Worm (Caenorhabditis elegans) whole organism, midembryonic: Measurements from ENCODE around the gene nnt-1.

ENCODE experiments used
- T22C8.4 ChIP-seq: fragments of 200-800 bp; sonication (Bioruptor generic); IDR thresholded peaks from 2 replicates; pipeline ENCODE4 v1.3.6; 2022; ENCODE audit warnings: missing genetic modification characterization, missing compliant biosample characterization
- cog-1 ChIP-seq: sonication (generic microtip); optimal IDR thresholded peaks from 2 replicates; lab custom pipeline; 2016; ENCODE audit warnings: missing genetic modification characterization, missing compliant biosample characterization
- flt-1 ChIP-seq: fragments of 200-800 bp; sonication (Bioruptor generic); IDR thresholded peaks from 2 replicates; pipeline ENCODE4 v1.3.6; 2022; ENCODE audit warnings: missing genetic modification characterization, missing compliant biosample characterization
- klf-2 ChIP-seq: fragments of 200-800 bp; sonication (Bioruptor generic); conservative IDR thresholded peaks from 2 replicates; pipeline ENCODE4 v1.3.6; 2022; ENCODE audit warnings: missing genetic modification reagents, missing genetic modification characterization, missing compliant biosample characterization
- med-1 ChIP-seq: sonication (generic microtip); optimal IDR thresholded peaks from 2 replicates; lab custom pipeline; 2017; ENCODE audit warnings: missing genetic modification characterization, mild to moderate bottlenecking, missing compliant biosample characterization, antibody characterized with exemption, missing genetic modification reagents; ENCODE audit not compliant: insufficient read depth
- ref-1 ChIP-seq: fragments of 200-800 bp; sonication (Bioruptor generic); conservative IDR thresholded peaks from 2 replicates; pipeline ENCODE4 v1.3.6; 2022; ENCODE audit warnings: missing genetic modification reagents, missing genetic modification characterization, missing compliant biosample characterization
- tab-1 ChIP-seq: fragments of 200-800 bp; sonication (Bioruptor generic); IDR thresholded peaks from 2 replicates; pipeline ENCODE4 v1.3.6; 2022; ENCODE audit warnings: missing genetic modification characterization, missing compliant biosample characterization
- ztf-23 ChIP-seq: fragments of 200-800 bp; sonication (Bioruptor generic); IDR thresholded peaks from 2 replicates; pipeline ENCODE4 v1.3.6; 2022; ENCODE audit warnings: missing genetic modification reagents, missing genetic modification characterization, missing compliant biosample characterization
- ztf-29 ChIP-seq: fragments of 200-800 bp; sonication (Bioruptor generic); IDR thresholded peaks from 2 replicates; pipeline ENCODE4 v1.3.6; 2022; ENCODE audit warnings: missing genetic modification reagents, missing genetic modification characterization, missing compliant biosample characterization

The nnt-1 gene

ce11 chrX:6115502-6115901 lies 6.6 kb upstream of the nnt-1 start, which contains the start of gene C15H9.3:
TSS of gene C15H9.3 (plus strand) at chrX:6115802.
- no peak for TF ChIP-seq ztf-23
- TF ChIP-seq T22C8.4 (GFP tag; lab: Robert Waterston, UW): no peak
- no peak for TF ChIP-seq flt-1 (GFP tag; lab: Robert Waterston, UW)
- TF ChIP-seq cog-1: no peak
- TF ChIP-seq ref-1: no peak
- no peak for TF ChIP-seq tab-1 (GFP tag; lab: Robert Waterston, UW)
- TF ChIP-seq klf-2: no peak
- TF ChIP-seq med-1: no peak
- no peak for TF ChIP-seq ztf-29 (GFP tag; lab: Robert Waterston, UW)

ce11 chrX:6118086-6118825 lies 3.9 kb upstream of the nnt-1 start, which contains the start of gene C15H9.2:
TSS of gene C15H9.2 (plus strand) at chrX:6118526.
- TF ChIP-seq ztf-23: no peak
- no peak for TF ChIP-seq ref-1
- TF ChIP-seq cog-1: no peak
- no peak for TF ChIP-seq klf-2
- TF ChIP-seq med-1: no peak
- TF ChIP-seq tab-1 (GFP tag; lab: Robert Waterston, UW): no peak
- TF ChIP-seq T22C8.4 (GFP tag; lab: Robert Waterston, UW): no peak
- TF ChIP-seq ztf-29 (GFP tag; lab: Robert Waterston, UW): no peak
- TF ChIP-seq flt-1 (GFP tag; lab: Robert Waterston, UW): no peak

- no peak for TF ChIP-seq med-1
- no peak for TF ChIP-seq ref-1
- TF ChIP-seq klf-2: no peak
- no peak for TF ChIP-seq ztf-29 (GFP tag; lab: Robert Waterston, UW)
- no peak for TF ChIP-seq ztf-23
- no peak for TF ChIP-seq flt-1 (GFP tag; lab: Robert Waterston, UW)
- no peak for TF ChIP-seq cog-1
- TF ChIP-seq tab-1 (GFP tag; lab: Robert Waterston, UW): no peak
- no peak for TF ChIP-seq T22C8.4 (GFP tag; lab: Robert Waterston, UW)
Measured at ce11 chrX:6121279-6121678, 832 bp upstream of the nnt-1 start.

- no peak for TF ChIP-seq ztf-29 (GFP tag; lab: Robert Waterston, UW)
- TF ChIP-seq med-1: no peak
- TF ChIP-seq T22C8.4 (GFP tag; lab: Robert Waterston, UW): no peak
- TF ChIP-seq klf-2: no peak
- no peak for TF ChIP-seq cog-1
- no peak for TF ChIP-seq ref-1
- TF ChIP-seq tab-1 (GFP tag; lab: Robert Waterston, UW): no peak
- no peak for TF ChIP-seq ztf-23
- TF ChIP-seq flt-1 (GFP tag; lab: Robert Waterston, UW): no peak
Measured at ce11 chrX:6128225-6128686, 6.1 kb downstream of the nnt-1 start, which contains the start of gene C15H9.9. TSS of gene C15H9.9 (minus strand) at chrX:6128275.

- TF ChIP-seq tab-1 (GFP tag; lab: Robert Waterston, UW) (no peak), cog-1 (no peak), flt-1 (GFP tag; lab: Robert Waterston, UW) (no peak), ztf-23 (no peak), med-1 (no peak), klf-2 (no peak), T22C8.4 (GFP tag; lab: Robert Waterston, UW) (no peak), ztf-29 (GFP tag; lab: Robert Waterston, UW) (no peak), ref-1 (no peak)
Measured at ce11 chrX:6128773-6129172, 6.7 kb downstream of the nnt-1 start.

- TF ChIP-seq ztf-23 (0 out of 2 replicates have a peak, but pooled peaks have one; percentile 29), klf-2 (no peak)
Measured at ce11 chrX:6129277-6129676, 7.2 kb downstream of the nnt-1 start.

ce11 chrX:6134423-6134822 lies 12.3 kb downstream of the nnt-1 start:
- TF ChIP-seq T22C8.4 (GFP tag; lab: Robert Waterston, UW): no peak
- TF ChIP-seq flt-1 (GFP tag; lab: Robert Waterston, UW): 0 out of 2 replicates have a peak, but pooled peaks have one; percentile 34

ce11 chrX:6138243-6138642 lies 16.1 kb downstream of the nnt-1 start, which contains the start of gene Y72A10A.1:
TSS of gene Y72A10A.1 (minus strand) at chrX:6138343.
- TF ChIP-seq cog-1: no peak
- no peak for TF ChIP-seq ztf-29 (GFP tag; lab: Robert Waterston, UW)

ce11 chrX:6145921-6146320 lies 23.8 kb downstream of the nnt-1 start:
- TF ChIP-seq T22C8.4 (GFP tag; lab: Robert Waterston, UW): no peak
- TF ChIP-seq cog-1: no peak
- no peak for TF ChIP-seq flt-1 (GFP tag; lab: Robert Waterston, UW)
- no peak for TF ChIP-seq klf-2
- TF ChIP-seq med-1: no peak
- TF ChIP-seq ztf-23: no peak
- TF ChIP-seq ztf-29 (GFP tag; lab: Robert Waterston, UW): no peak
- no peak for TF ChIP-seq tab-1 (GFP tag; lab: Robert Waterston, UW)
- TF ChIP-seq ref-1: no peak

ce11 chrX:6150449-6150848 lies 28.3 kb downstream of the nnt-1 start, which contains the start of gene tag-275:
TSS of gene tag-275 (minus strand) at chrX:6150549.
- no peak for TF ChIP-seq flt-1 (GFP tag; lab: Robert Waterston, UW)
- no peak for TF ChIP-seq tab-1 (GFP tag; lab: Robert Waterston, UW)
- no peak for TF ChIP-seq ztf-23
- no peak for TF ChIP-seq ztf-29 (GFP tag; lab: Robert Waterston, UW)
- no peak for TF ChIP-seq T22C8.4 (GFP tag; lab: Robert Waterston, UW)

- no peak for TF ChIP-seq tab-1 (GFP tag; lab: Robert Waterston, UW)
Measured at ce11 chrX:6150949-6151519, 28.9 kb downstream of the nnt-1 start.
